Fruit fly (Drosophila melanogaster) whole organism, embryonic: ENCODE measurements around the gene Mtp.

Experiments used
- Bgb ChIP-seq: fragments of 200-800 bp; sonication (Bioruptor generic); IDR thresholded peaks from 2 replicates; pipeline ENCODE4 v1.3.6; 2022; ENCODE audit warnings: missing biosample characterization, missing genetic modification characterization; ENCODE audit not compliant: partially characterized antibody
- CG11247 ChIP-seq: fragments of 200-800 bp; sonication (Bioruptor generic); IDR thresholded peaks from 2 replicates; pipeline ENCODE4 v1.3.6; 2022; ENCODE audit warnings: missing biosample characterization, missing genetic modification characterization
- CG11504 ChIP-seq: fragments of 200-800 bp; sonication (Bioruptor generic); optimal IDR thresholded peaks from 3 replicates; lab custom pipeline; 2019; ENCODE audit warnings: missing biosample characterization, mild to moderate bottlenecking, missing genetic modification characterization, moderate library complexity
- CG12236 ChIP-seq: fragments of 200-800 bp; sonication (Bioruptor generic); optimal IDR thresholded peaks from 2 replicates; lab custom pipeline; 2016; ENCODE audit warnings: missing biosample characterization, missing genetic modification characterization
- CG12391 ChIP-seq: fragments of 200-800 bp; sonication (Bioruptor generic); optimal IDR thresholded peaks from 3 replicates; lab custom pipeline; 2018; ENCODE audit warnings: missing biosample characterization, mild to moderate bottlenecking, missing genetic modification characterization, moderate library complexity
- CG16815 ChIP-seq: fragments of 200-800 bp; sonication (Bioruptor generic); optimal IDR thresholded peaks from 3 replicates; lab custom pipeline; 2017; ENCODE audit warnings: missing biosample characterization, mild to moderate bottlenecking, missing genetic modification characterization
- CG17359 ChIP-seq: fragments of 200-800 bp; sonication (Bioruptor generic); optimal IDR thresholded peaks from 3 replicates; lab custom pipeline; 2018; ENCODE audit warnings: missing biosample characterization, mild to moderate bottlenecking, missing genetic modification characterization, moderate library complexity
- CG18011 ChIP-seq: fragments of 200-800 bp; sonication (Bioruptor generic); optimal IDR thresholded peaks from 2 replicates; lab custom pipeline; 2017; ENCODE audit warnings: missing biosample characterization, missing genetic modification characterization, mild to moderate bottlenecking, moderate library complexity, missing genotype
- CG2199 ChIP-seq: fragments of 200-800 bp; sonication (Bioruptor generic); IDR thresholded peaks from 3 replicates; pipeline ENCODE4 v1.3.6; 2022; ENCODE audit warnings: missing biosample characterization, missing genetic modification characterization
- CG2678 ChIP-seq: fragments of 200-800 bp; sonication (Bioruptor generic); optimal IDR thresholded peaks from 3 replicates; lab custom pipeline; 2019; ENCODE audit warnings: missing biosample characterization, mild to moderate bottlenecking, missing genetic modification characterization, moderate library complexity
- CG3407 ChIP-seq: fragments of 200-800 bp; sonication (Bioruptor generic); optimal IDR thresholded peaks from 2 replicates; lab custom pipeline; 2018; ENCODE audit warnings: missing biosample characterization, mild to moderate bottlenecking, missing genetic modification characterization
- CG4328 ChIP-seq: fragments of 200-800 bp; sonication (Bioruptor generic); optimal IDR thresholded peaks from 3 replicates; lab custom pipeline; 2017; ENCODE audit warnings: missing biosample characterization, missing genetic modification reagents, missing genetic modification characterization
- CG4404 ChIP-seq: fragments of 200-800 bp; sonication (Bioruptor generic); IDR thresholded peaks from 2 replicates; pipeline ENCODE4 v1.3.6; 2022; ENCODE audit warnings: missing biosample characterization, missing genetic modification characterization
- CG4730 ChIP-seq: fragments of 200-800 bp; sonication (Bioruptor generic); IDR thresholded peaks from 2 replicates; pipeline ENCODE4 v1.3.6; 2022; ENCODE audit warnings: missing biosample characterization, missing genetic modification characterization
- CG4854 ChIP-seq: fragments of 200-800 bp; sonication (Bioruptor generic); optimal IDR thresholded peaks from 2 replicates; lab custom pipeline; 2016; ENCODE audit warnings: missing biosample characterization, missing genetic modification characterization, inconsistent platforms
- CG8290 ChIP-seq, 3 experiments: fragments of 200-800 bp; sonication (Bioruptor generic); optimal IDR thresholded peaks; 2 replicates each; lab custom pipeline; 2016 to 2019; ENCODE audit warnings: missing biosample characterization in 3 of 3, missing genetic modification characterization in 3 of 3, mild to moderate bottlenecking in 2 of 3, moderate library complexity in 1 of 3
- CG8924 ChIP-seq: fragments of 200-800 bp; optimal IDR thresholded peaks from 3 replicates; lab custom pipeline; 2019; ENCODE audit warnings: missing biosample characterization, mild to moderate bottlenecking, missing genetic modification characterization, moderate library complexity
- CG9609 ChIP-seq: fragments of 200-800 bp; sonication (Bioruptor generic); optimal IDR thresholded peaks from 3 replicates; lab custom pipeline; 2016; ENCODE audit warnings: missing biosample characterization, missing genetic modification characterization
- CHES-1-like ChIP-seq: fragments of 200-800 bp; sonication (Bioruptor generic); optimal IDR thresholded peaks from 2 replicates; lab custom pipeline; 2016; ENCODE audit warnings: missing biosample characterization, missing genetic modification characterization
- Dbx ChIP-seq: fragments of 200-800 bp; sonication (Bioruptor generic); IDR thresholded peaks from 3 replicates; pipeline ENCODE4 v1.3.6; 2022; ENCODE audit warnings: missing biosample characterization, missing genetic modification characterization
- Elba2 ChIP-seq: fragments of 200-800 bp; sonication (Bioruptor generic); optimal IDR thresholded peaks from 3 replicates; lab custom pipeline; 2016; ENCODE audit warnings: missing biosample characterization, missing genetic modification characterization
- HmgZ ChIP-seq: fragments of 200-800 bp; sonication (Bioruptor generic); optimal IDR thresholded peaks from 2 replicates; lab custom pipeline; 2018; ENCODE audit warnings: missing biosample characterization, mild to moderate bottlenecking, missing genetic modification characterization
- Hmx ChIP-seq: fragments of 200-800 bp; sonication (Bioruptor generic); optimal IDR thresholded peaks from 2 replicates; lab custom pipeline; 2016; ENCODE audit warnings: missing biosample characterization, missing genetic modification characterization
- Hr51 ChIP-seq, 2 experiments: fragments of 200-800 bp; sonication (Bioruptor generic); optimal IDR thresholded peaks; 2 replicates in 1 of 2; 3 replicates in 1 of 2; lab custom pipeline; 2016 to 2018; ENCODE audit warnings: missing biosample characterization in 2 of 2, missing genetic modification characterization in 2 of 2, mild to moderate bottlenecking in 1 of 2, moderate library complexity in 1 of 2
- MBD-R2 ChIP-seq: fragments of 200-800 bp; sonication (Bioruptor generic); IDR thresholded peaks from 2 replicates; pipeline ENCODE4 v1.3.6; 2022; ENCODE audit warnings: missing biosample characterization, missing genetic modification characterization
- Nf-YC ChIP-seq: fragments of 200-800 bp; optimal IDR thresholded peaks from 3 replicates; lab custom pipeline; 2019; ENCODE audit warnings: missing biosample characterization, mild to moderate bottlenecking, missing genetic modification characterization, moderate library complexity
- PHDP ChIP-seq: fragments of 200-800 bp; sonication (Bioruptor generic); optimal IDR thresholded peaks from 3 replicates; lab custom pipeline; 2018; ENCODE audit warnings: missing biosample characterization, mild to moderate bottlenecking, missing genetic modification characterization, moderate library complexity
- Ravus ChIP-seq: fragments of 200-800 bp; sonication (Bioruptor generic); IDR thresholded peaks from 2 replicates; pipeline ENCODE4 v1.3.6; 2022; ENCODE audit warnings: missing biosample characterization, missing genetic modification characterization
- Rfx ChIP-seq: fragments of 200-800 bp; sonication (Bioruptor generic); IDR thresholded peaks from 2 replicates; pipeline ENCODE4 v1.3.6; 2022; ENCODE audit warnings: missing biosample characterization, missing genetic modification characterization
- Xbp1 ChIP-seq: fragments of 200-800 bp; sonication (Bioruptor generic); optimal IDR thresholded peaks from 3 replicates; lab custom pipeline; 2016; ENCODE audit warnings: missing biosample characterization, mild to moderate bottlenecking, missing genetic modification characterization
- ac ChIP-seq: fragments of 200-800 bp; sonication (Bioruptor generic); optimal IDR thresholded peaks from 3 replicates; lab custom pipeline; 2017; ENCODE audit warnings: missing biosample characterization, mild to moderate bottlenecking, missing genetic modification characterization
- ara ChIP-seq: fragments of 200-800 bp; sonication (Bioruptor generic); IDR thresholded peaks from 2 replicates; pipeline ENCODE4 v1.3.6; 2022; ENCODE audit warnings: missing biosample characterization, missing genetic modification characterization
- cato ChIP-seq: fragments of 200-800 bp; sonication (Bioruptor generic); optimal IDR thresholded peaks from 2 replicates; lab custom pipeline; 2016; ENCODE audit warnings: missing biosample characterization, missing genetic modification characterization, borderline replicate concordance
- da ChIP-seq: fragments of 200-800 bp; sonication (Bioruptor generic); optimal IDR thresholded peaks from 2 replicates; lab custom pipeline; 2016; ENCODE audit warnings: missing biosample characterization, missing genetic modification characterization
- danr ChIP-seq: fragments of 200-800 bp; sonication (Bioruptor generic); IDR thresholded peaks from 2 replicates; pipeline ENCODE4 v1.3.6; 2022; ENCODE audit warnings: missing biosample characterization, missing genetic modification characterization
- emc ChIP-seq: fragments of 200-800 bp; sonication (Bioruptor generic); optimal IDR thresholded peaks from 2 replicates; lab custom pipeline; 2016; ENCODE audit warnings: missing biosample characterization, missing genetic modification characterization
- esg ChIP-seq: fragments of 200-800 bp; sonication (Bioruptor generic); conservative IDR thresholded peaks from 2 replicates; pipeline ENCODE4 v1.3.6; 2022; ENCODE audit warnings: missing biosample characterization, missing genetic modification characterization
- ewg ChIP-seq: fragments of 200-800 bp; sonication (Bioruptor generic); optimal IDR thresholded peaks from 3 replicates; lab custom pipeline; 2017; ENCODE audit warnings: mild to moderate bottlenecking, missing biosample characterization, missing genetic modification reagents, missing genetic modification characterization
- exex ChIP-seq: fragments of 200-800 bp; sonication (Bioruptor generic); optimal IDR thresholded peaks from 4 replicates; lab custom pipeline; 2018; ENCODE audit warnings: missing biosample characterization, mild to moderate bottlenecking, missing genetic modification characterization, moderate library complexity
- fd64A ChIP-seq: fragments of 200-800 bp; sonication (Bioruptor generic); optimal IDR thresholded peaks from 3 replicates; lab custom pipeline; 2018; ENCODE audit warnings: missing biosample characterization, mild to moderate bottlenecking, missing genetic modification characterization
- ham ChIP-seq: fragments of 200-800 bp; sonication (Bioruptor generic); IDR thresholded peaks from 2 replicates; pipeline ENCODE4 v1.3.6; 2022; ENCODE audit warnings: missing biosample characterization, missing genetic modification characterization
- hb ChIP-seq: fragments of 200-800 bp; sonication (Bioruptor generic); IDR thresholded peaks from 3 replicates; pipeline ENCODE4 v1.3.6; 2022; ENCODE audit warnings: missing biosample characterization, missing genetic modification characterization; ENCODE audit not compliant: partially characterized antibody
- inv ChIP-seq: fragments of 200-800 bp; sonication (Bioruptor generic); IDR thresholded peaks from 2 replicates; pipeline ENCODE4 v1.3.6; 2022; ENCODE audit warnings: missing biosample characterization, missing genetic modification characterization; ENCODE audit not compliant: partially characterized antibody
- kni ChIP-seq: fragments of 200-800 bp; sonication (Bioruptor generic); optimal IDR thresholded peaks from 3 replicates; lab custom pipeline; 2017; ENCODE audit warnings: mild to moderate bottlenecking, missing biosample characterization, missing genetic modification reagents, missing genetic modification characterization
- lilli ChIP-seq: fragments of 200-800 bp; sonication (Bioruptor generic); optimal IDR thresholded peaks from 3 replicates; lab custom pipeline; 2016; ENCODE audit warnings: missing biosample characterization, missing genetic modification characterization
- maf-S ChIP-seq: fragments of 200-800 bp; sonication (Bioruptor generic); optimal IDR thresholded peaks from 2 replicates; lab custom pipeline; 2016; ENCODE audit warnings: missing biosample characterization, missing genetic modification characterization
- odd ChIP-seq: fragments of 200-800 bp; sonication (Bioruptor generic); optimal IDR thresholded peaks from 2 replicates; lab custom pipeline; 2017; ENCODE audit warnings: missing biosample characterization, mild to moderate bottlenecking, missing genetic modification characterization
- row ChIP-seq: fragments of 200-800 bp; sonication (Bioruptor generic); IDR thresholded peaks from 3 replicates; pipeline ENCODE4 v1.3.6; 2022; ENCODE audit warnings: missing biosample characterization, missing genetic modification characterization
- slou ChIP-seq: fragments of 200-800 bp; sonication (Bioruptor generic); optimal IDR thresholded peaks from 3 replicates; lab custom pipeline; 2016; ENCODE audit warnings: missing biosample characterization, missing genetic modification characterization
- sr ChIP-seq: fragments of 200-800 bp; sonication (Bioruptor generic); IDR thresholded peaks from 3 replicates; pipeline ENCODE4 v1.3.6; 2022; ENCODE audit warnings: missing biosample characterization, missing genetic modification characterization

Gene Mtp

dm6 chr2L:20944886-20945558 lies 22.3 kb upstream of the Mtp start (continued):
- no peak for TF ChIP-seq hb
- no peak for TF ChIP-seq MBD-R2 (GFP tag; lab: Robert Waterston, UW)
- TF ChIP-seq CG9609 (GFP tag; lab: Kevin White, UChicago) = no peak
- TF ChIP-seq Hmx = no peak
- no peak for TF ChIP-seq CG16815
- no peak for TF ChIP-seq emc (GFP tag; lab: Kevin White, UChicago)
- TF ChIP-seq kni (GFP tag; lab: Kevin White, UChicago) = no peak
- TF ChIP-seq exex = no peak
- TF ChIP-seq ewg = peak; percentile 32
- no peak for TF ChIP-seq CG4730 (GFP tag; lab: Robert Waterston, UW)
- TF ChIP-seq CG2199 (GFP tag; lab: Robert Waterston, UW) = no peak
- no peak for TF ChIP-seq cato (GFP tag; lab: Kevin White, UChicago)
- peak; percentile 52 for TF ChIP-seq CG12391 (tag; lab: Kevin White, UChicago)
- TF ChIP-seq ara = peak; percentile 54; the same call in 1 of the 2 replicates
- no peak for TF ChIP-seq danr (GFP tag; lab: Robert Waterston, UW)
- no peak for TF ChIP-seq maf-S (GFP tag; lab: Kevin White, UChicago)
- TF ChIP-seq inv (GFP tag; lab: Robert Waterston, UW) = no peak
- peak; percentile 31 for TF ChIP-seq CG3407 (GFP tag; lab: Kevin White, UChicago)
- no peak for TF ChIP-seq Dbx (GFP tag; lab: Robert Waterston, UW)
- TF ChIP-seq CG4328 = no peak
- peak; percentile 18 to 43 for TF ChIP-seq Hr51 (GFP tag; optimal IDR thresholded peaks at IDR 0.05; lab: Kevin White, UChicago)
- TF ChIP-seq CG12236 (GFP tag; lab: Kevin White, UChicago) = peak; percentile 12
- TF ChIP-seq CG17359 (tag; lab: Kevin White, UChicago) = peak; percentile 71
- peak; percentile 55 for TF ChIP-seq CG8924 (tag; lab: Kevin White, UChicago)
- no peak for TF ChIP-seq sr (GFP tag; lab: Robert Waterston, UW)
- TF ChIP-seq PHDP (tag; lab: Kevin White, UChicago) = peak; percentile 47
- no peak for TF ChIP-seq Bgb (GFP tag; lab: Robert Waterston, UW)
- TF ChIP-seq CG8290 (GFP tag; optimal IDR thresholded peaks at IDR 0.05; lab: Kevin White, UChicago) = no peak
- TF ChIP-seq CG8290 (tag; optimal IDR thresholded peaks at IDR 0.05; lab: Kevin White, UChicago) = peak in 1 of 2 experiments; percentile 50
- TF ChIP-seq row (GFP tag; lab: Robert Waterston, UW) = peak; percentile 63
- no peak for TF ChIP-seq Elba2 (GFP tag; lab: Kevin White, UChicago)
- TF ChIP-seq ham (GFP tag; lab: Robert Waterston, UW) = no peak
- peak; percentile 60 for TF ChIP-seq Xbp1 (GFP tag; lab: Kevin White, UChicago)
- TF ChIP-seq slou (GFP tag; lab: Kevin White, UChicago) = no peak
- TF ChIP-seq CG4404 (GFP tag; lab: Robert Waterston, UW) = no peak
- 0 out of 2 replicates have a peak, but pooled peaks have one; percentile 6 for TF ChIP-seq Rfx
- TF ChIP-seq CG11504 (tag; lab: Kevin White, UChicago) = peak; percentile 18
- no peak for TF ChIP-seq HmgZ (tag; lab: Kevin White, UChicago)
- peak; percentile 43 for TF ChIP-seq esg (GFP tag; lab: Robert Waterston, UW)
- TF ChIP-seq da (GFP tag; lab: Kevin White, UChicago) = no peak
- no peak for TF ChIP-seq Nf-YC (tag; lab: Kevin White, UChicago)
- TF ChIP-seq fd64A (GFP tag; lab: Kevin White, UChicago) = no peak
- no peak for TF ChIP-seq CG4854 (GFP tag; lab: Kevin White, UChicago)
- TF ChIP-seq CG11247 (GFP tag; lab: Robert Waterston, UW) = no peak
- no peak for TF ChIP-seq ac (GFP tag; lab: Kevin White, UChicago)
- no peak for TF ChIP-seq odd
- no peak for TF ChIP-seq CG18011 (GFP tag; lab: Kevin White, UChicago)
- TF ChIP-seq CHES-1-like (GFP tag; lab: Kevin White, UChicago) = no peak
- TF ChIP-seq lilli (GFP tag; lab: Kevin White, UChicago) = peak; percentile 44
- peak; percentile 63 for TF ChIP-seq CG2678 (tag; lab: Kevin White, UChicago)
- TF ChIP-seq Ravus (GFP tag; lab: Robert Waterston, UW) = no peak
